Worm (Caenorhabditis elegans) whole organism, late embryonic: ENCODE results near the gene F20H11.4.

ENCODE experiments used
- T23F11.4 ChIP-seq: fragments of 200-800 bp; sonication (Bioruptor generic); optimal IDR thresholded peaks from 2 replicates; lab custom pipeline; 2018; ENCODE audit warnings: mild to moderate bottlenecking, missing genetic modification characterization, missing compliant biosample characterization
- ama-1 ChIP-seq: fragments of 150-350 bp; optimal IDR thresholded peaks from 2 replicates; lab custom pipeline; 2014
- ceh-30 ChIP-seq: fragments of 150-350 bp; optimal IDR thresholded peaks from 2 replicates; lab custom pipeline; 2014; ENCODE audit warnings: missing biosample characterization, missing genetic modification characterization
- elt-2 ChIP-seq: sonication (generic microtip); optimal IDR thresholded peaks from 2 replicates; lab custom pipeline; 2016; ENCODE audit warnings: missing genetic modification reagents, missing genetic modification characterization, missing compliant biosample characterization
- nhr-11 ChIP-seq: fragments of 150-350 bp; optimal IDR thresholded peaks from 2 replicates; lab custom pipeline; 2014; ENCODE audit warnings: missing biosample characterization, missing genetic modification characterization
- pag-3 ChIP-seq: sonication (generic microtip); optimal IDR thresholded peaks from 2 replicates; lab custom pipeline; 2016; ENCODE audit warnings: missing compliant biosample characterization, missing genetic modification characterization, borderline replicate concordance
- pha-4 ChIP-seq: fragments of 150-350 bp; optimal IDR thresholded peaks from 2 replicates; lab custom pipeline; 2018; ENCODE audit warnings: missing biosample characterization, missing genetic modification reagents, missing genetic modification characterization
- pqm-1 ChIP-seq: sonication (generic microtip); optimal IDR thresholded peaks from 2 replicates; lab custom pipeline; 2016; ENCODE audit warnings: missing genetic modification characterization, missing compliant biosample characterization
- rnt-1 ChIP-seq: sonication (generic microtip); optimal IDR thresholded peaks from 2 replicates; lab custom pipeline; 2016; ENCODE audit warnings: missing genetic modification characterization, missing compliant biosample characterization
- unc-55 ChIP-seq: sonication (generic microtip); optimal IDR thresholded peaks from 2 replicates; lab custom pipeline; 2017; ENCODE audit warnings: missing biosample characterization, missing genetic modification reagents, missing genetic modification characterization
- unc-86 ChIP-seq: sonication (generic microtip); optimal IDR thresholded peaks from 2 replicates; lab custom pipeline; 2016; ENCODE audit warnings: missing genetic modification characterization, missing compliant biosample characterization

- TF ChIP-seq pqm-1 (tag; lab: Kevin White, UChicago) (no peak), pha-4 (no peak), rnt-1 (no peak), T23F11.4 (GFP tag; lab: Kevin White, UChicago) (no peak), ceh-30 (no peak), elt-2 (tag; lab: Kevin White, UChicago) (no peak), unc-86 (tag; lab: Kevin White, UChicago) (no peak), unc-55 (GFP tag; lab: Kevin White, UChicago) (no peak), ama-1 (lab: Kevin White, UChicago) (no peak), pag-3 (tag; lab: Kevin White, UChicago) (no peak), nhr-11 (tag; lab: Kevin White, UChicago) (no peak)
Measured at ce11 chrIII:6601073-6601472, 7.3 kb upstream of the F20H11.4 start, which contains the start of gene let-765.
